Fruit fly (Drosophila melanogaster) whole organism: ENCODE results near the gene CG42831.

ENCODE experiments used
- CG8478 ChIP-seq: fragments of >200 bp; optimal IDR thresholded peaks from 2 replicates; lab custom pipeline; 2018; ENCODE audit warnings: inconsistent platforms
- psq ChIP-seq: fragments of >200 bp; optimal IDR thresholded peaks from 2 replicates; lab custom pipeline; 2017
- usp ChIP-seq: fragments of >200 bp; optimal IDR thresholded peaks from 2 replicates; lab custom pipeline; 2017; ENCODE audit warnings: missing biosample characterization, missing genetic modification characterization, mixed read lengths

- no peak for TF ChIP-seq psq (lab: Kevin White, UChicago)
- no peak for TF ChIP-seq usp
- TF ChIP-seq CG8478 (lab: Kevin White, UChicago) = no peak
Measured at dm6 chr3L:10827348-10827747, 12.7 kb downstream of the CG42831 start.
